Fruit fly (Drosophila melanogaster): ENCODE results near the gene Acbp2.

dm6 chr3L:7149827-7150226 is 18.2 kb downstream of the Acbp2 start:
- TF ChIP-seq pan (optimal IDR thresholded peaks at IDR 0.05) (no peak), usp (GFP tag; optimal IDR thresholded peaks at IDR 0.05) (no peak), CG8478 (optimal IDR thresholded peaks at IDR 0.05) (no peak), EcR (GFP tag; optimal IDR thresholded peaks at IDR 0.05) (no peak), Dll (optimal IDR thresholded peaks at IDR 0.05) (no peak), psq (optimal IDR thresholded peaks at IDR 0.05) (no peak)

Data from whole organism.